Worm (Caenorhabditis elegans) whole organism, late embryonic: ENCODE data around the gene hpo-15.

Experiments
- C08G9.2 ChIP-seq: sonication (generic microtip); optimal IDR thresholded peaks from 2 replicates; lab custom pipeline; 2016; ENCODE audit warnings: mild to moderate bottlenecking, missing genetic modification characterization, moderate library complexity, missing compliant biosample characterization
- F13H6.1 ChIP-seq: sonication (generic microtip); optimal IDR thresholded peaks from 2 replicates; lab custom pipeline; 2016; ENCODE audit warnings: missing genetic modification characterization, missing compliant biosample characterization
- K09A11.1 ChIP-seq: sonication (generic microtip); optimal IDR thresholded peaks from 2 replicates; lab custom pipeline; 2017; ENCODE audit warnings: antibody characterized with exemption, mild to moderate bottlenecking, missing genetic modification characterization, missing compliant biosample characterization; ENCODE audit not compliant: insufficient read depth
- ama-1 ChIP-seq: fragments of 150-350 bp; optimal IDR thresholded peaks from 2 replicates; lab custom pipeline; 2014
- ceh-14 ChIP-seq: sonication (generic microtip); optimal IDR thresholded peaks from 2 replicates; lab custom pipeline; 2016; ENCODE audit warnings: missing genotype, missing genetic modification characterization, missing compliant biosample characterization
- ceh-19 ChIP-seq: fragments of 200-800 bp; sonication (Bioruptor generic); optimal IDR thresholded peaks from 2 replicates; lab custom pipeline; 2018; ENCODE audit warnings: mild to moderate bottlenecking, missing genetic modification characterization, missing compliant biosample characterization
- ceh-34 ChIP-seq: sonication (generic microtip); optimal IDR thresholded peaks from 2 replicates; lab custom pipeline; 2016; ENCODE audit warnings: mild to moderate bottlenecking, missing genetic modification characterization, missing compliant biosample characterization
- ceh-45 ChIP-seq: fragments of 200-800 bp; sonication (Bioruptor generic); IDR thresholded peaks from 2 replicates; pipeline ENCODE4 v1.3.6; 2022; ENCODE audit warnings: missing genetic modification reagents, missing genetic modification characterization, missing compliant biosample characterization
- ceh-48 ChIP-seq: sonication (generic microtip); optimal IDR thresholded peaks from 2 replicates; lab custom pipeline; 2016; ENCODE audit warnings: missing genetic modification characterization, inconsistent platforms, missing compliant biosample characterization
- ceh-6 ChIP-seq: fragments of 200-800 bp; sonication (Bioruptor generic); optimal IDR thresholded peaks from 2 replicates; lab custom pipeline; 2018; ENCODE audit warnings: mild to moderate bottlenecking, missing genetic modification characterization, missing compliant biosample characterization
- ceh-9 ChIP-seq: sonication (generic microtip); optimal IDR thresholded peaks from 2 replicates; lab custom pipeline; 2016; ENCODE audit warnings: mild to moderate bottlenecking, missing genetic modification characterization, inconsistent platforms, missing compliant biosample characterization
- dmd-4 ChIP-seq: sonication (generic microtip); optimal IDR thresholded peaks from 2 replicates; lab custom pipeline; 2016; ENCODE audit warnings: borderline replicate concordance, missing genetic modification characterization, missing compliant biosample characterization
- elt-2 ChIP-seq: sonication (generic microtip); optimal IDR thresholded peaks from 2 replicates; lab custom pipeline; 2016; ENCODE audit warnings: missing genetic modification reagents, missing genetic modification characterization, missing compliant biosample characterization
- ets-4 ChIP-seq: sonication (generic microtip); optimal IDR thresholded peaks from 2 replicates; lab custom pipeline; 2016; ENCODE audit warnings: missing genetic modification characterization, missing compliant biosample characterization
- eyg-1 ChIP-seq: sonication (generic microtip); optimal IDR thresholded peaks from 2 replicates; lab custom pipeline; 2016; ENCODE audit warnings: missing genotype, missing genetic modification characterization, missing compliant biosample characterization
- gmeb-2 ChIP-seq: sonication (generic microtip); optimal IDR thresholded peaks from 2 replicates; lab custom pipeline; 2016; ENCODE audit warnings: missing genetic modification characterization, inconsistent platforms, missing compliant biosample characterization
- hlh-15 ChIP-seq: sonication (generic microtip); optimal IDR thresholded peaks from 2 replicates; lab custom pipeline; 2016; ENCODE audit warnings: missing genetic modification characterization, missing compliant biosample characterization
- hlh-30 ChIP-seq: sonication (generic microtip); optimal IDR thresholded peaks from 2 replicates; lab custom pipeline; 2017; ENCODE audit warnings: antibody characterized with exemption, missing genetic modification characterization, missing compliant biosample characterization; ENCODE audit not compliant: insufficient read depth
- hlh-8 ChIP-seq: sonication (generic microtip); optimal IDR thresholded peaks from 2 replicates; lab custom pipeline; 2016; ENCODE audit warnings: missing genotype, missing genetic modification characterization, missing compliant biosample characterization
- lin-11 ChIP-seq: fragments of 200-800 bp; sonication (Bioruptor generic); optimal IDR thresholded peaks from 2 replicates; lab custom pipeline; 2018; ENCODE audit warnings: mild to moderate bottlenecking, missing genetic modification characterization, missing compliant biosample characterization
- madf-2 ChIP-seq: sonication (generic microtip); optimal IDR thresholded peaks from 2 replicates; lab custom pipeline; 2017; ENCODE audit warnings: missing genetic modification characterization, missing compliant biosample characterization
- mec-3 ChIP-seq: sonication (generic microtip); optimal IDR thresholded peaks from 2 replicates; lab custom pipeline; 2016; ENCODE audit warnings: borderline replicate concordance, missing genetic modification characterization, missing compliant biosample characterization
- nfya-1 ChIP-seq: sonication (generic microtip); optimal IDR thresholded peaks from 2 replicates; lab custom pipeline; 2017; ENCODE audit warnings: missing genetic modification characterization, mild to moderate bottlenecking, missing compliant biosample characterization, antibody characterized with exemption, moderate library complexity
- nhr-11 ChIP-seq: fragments of 150-350 bp; optimal IDR thresholded peaks from 2 replicates; lab custom pipeline; 2014; ENCODE audit warnings: missing biosample characterization, missing genetic modification characterization
- npax-4 ChIP-seq: sonication (generic microtip); optimal IDR thresholded peaks from 2 replicates; lab custom pipeline; 2016; ENCODE audit warnings: missing genetic modification characterization, missing compliant biosample characterization
- odd-2 ChIP-seq: sonication (generic microtip); optimal IDR thresholded peaks from 2 replicates; lab custom pipeline; 2017; ENCODE audit warnings: antibody characterized with exemption, mild to moderate bottlenecking, missing genetic modification characterization, missing compliant biosample characterization
- pag-3 ChIP-seq: sonication (generic microtip); optimal IDR thresholded peaks from 2 replicates; lab custom pipeline; 2016; ENCODE audit warnings: missing compliant biosample characterization, missing genetic modification characterization, borderline replicate concordance
- pax-1 ChIP-seq: fragments of 150-350 bp; optimal IDR thresholded peaks from 2 replicates; lab custom pipeline; 2014; ENCODE audit warnings: missing biosample characterization, missing genetic modification characterization
- pha-4 ChIP-seq: fragments of 150-350 bp; optimal IDR thresholded peaks from 2 replicates; lab custom pipeline; 2018; ENCODE audit warnings: missing biosample characterization, missing genetic modification reagents, missing genetic modification characterization
- pros-1 ChIP-seq: fragments of 150-350 bp; optimal IDR thresholded peaks from 2 replicates; lab custom pipeline; 2014; ENCODE audit warnings: missing biosample characterization, missing genetic modification reagents, missing genetic modification characterization
- ref-2 ChIP-seq: sonication (generic microtip); optimal IDR thresholded peaks from 2 replicates; lab custom pipeline; 2016; ENCODE audit warnings: missing genetic modification characterization, missing compliant biosample characterization
- sox-2 ChIP-seq: fragments of 200-800 bp; sonication (Bioruptor generic); IDR thresholded peaks from 2 replicates; pipeline ENCODE4 v1.3.6; 2022; ENCODE audit warnings: missing genetic modification reagents, missing genetic modification characterization, missing compliant biosample characterization
- sox-4 ChIP-seq: sonication (generic microtip); optimal IDR thresholded peaks from 2 replicates; lab custom pipeline; 2017; ENCODE audit warnings: mild to moderate bottlenecking, missing genetic modification characterization, inconsistent platforms, missing compliant biosample characterization
- syd-9 ChIP-seq: sonication (generic microtip); optimal IDR thresholded peaks from 2 replicates; lab custom pipeline; 2016; ENCODE audit warnings: mild to moderate bottlenecking, missing genetic modification characterization, moderate library complexity, missing compliant biosample characterization
- tbx-7 ChIP-seq: sonication (generic microtip); optimal IDR thresholded peaks from 2 replicates; lab custom pipeline; 2016; ENCODE audit warnings: missing genotype, missing genetic modification characterization, missing compliant biosample characterization
- ttx-3 ChIP-seq: sonication (generic microtip); optimal IDR thresholded peaks from 2 replicates; lab custom pipeline; 2016; ENCODE audit warnings: missing genetic modification reagents, missing genetic modification characterization, missing compliant biosample characterization
- unc-55 ChIP-seq: sonication (generic microtip); optimal IDR thresholded peaks from 2 replicates; lab custom pipeline; 2017; ENCODE audit warnings: missing biosample characterization, missing genetic modification reagents, missing genetic modification characterization
- zip-5 ChIP-seq: sonication (generic microtip); optimal IDR thresholded peaks from 2 replicates; lab custom pipeline; 2016; ENCODE audit warnings: missing genetic modification characterization, missing compliant biosample characterization

hpo-15 gene

DNA sequence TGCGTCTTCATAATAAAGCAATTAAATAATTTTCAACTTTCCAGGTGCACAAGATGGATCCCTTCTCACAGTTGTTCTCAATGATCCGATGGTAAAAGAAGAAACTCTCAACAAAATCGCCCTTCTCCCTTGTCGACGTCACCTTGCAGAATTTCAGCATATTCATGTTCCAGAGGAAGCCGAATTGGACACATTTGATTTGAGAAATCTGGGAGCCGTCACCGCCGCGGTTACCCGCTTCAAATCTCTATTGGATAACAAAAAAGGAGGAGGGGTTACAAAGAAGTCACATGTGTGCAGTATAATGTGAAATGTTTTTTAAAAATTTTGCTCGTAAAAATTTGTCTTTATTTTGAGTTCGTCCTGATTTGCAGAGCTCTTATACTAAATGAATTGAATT is 10.9 kb downstream of the hpo-15 start:
- TF ChIP-seq ttx-3 (tag; lab: Kevin White, UChicago) = no peak
- TF ChIP-seq ceh-14 (tag; lab: Kevin White, UChicago) = no peak

DNA sequence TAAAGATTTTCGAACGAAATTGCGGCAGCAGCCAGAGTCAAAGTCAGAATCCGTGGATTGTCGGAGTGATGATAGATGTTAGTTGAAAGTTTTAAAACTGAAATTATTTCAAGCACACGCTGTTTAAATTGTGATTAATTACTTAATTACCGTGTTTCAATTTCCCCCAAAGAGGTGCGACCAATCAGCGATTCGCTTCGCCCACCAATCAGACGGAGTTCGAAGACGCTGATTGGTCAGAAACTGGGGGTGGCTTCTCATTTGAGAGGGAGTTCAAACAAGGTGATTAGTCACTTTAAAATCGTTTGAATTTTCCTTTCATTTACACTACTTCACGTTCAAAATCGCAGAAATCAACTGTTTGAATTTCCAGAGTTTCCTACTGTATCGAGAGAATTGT is 14.2 kb downstream of the hpo-15 start:
- no peak for TF ChIP-seq ama-1
- no peak for TF ChIP-seq ref-2 (tag; lab: Kevin White, UChicago)
- no peak for TF ChIP-seq ceh-9 (tag; lab: Kevin White, UChicago)
- peak; percentile 66 for TF ChIP-seq nfya-1 (tag; lab: Kevin White, UChicago)

DNA sequence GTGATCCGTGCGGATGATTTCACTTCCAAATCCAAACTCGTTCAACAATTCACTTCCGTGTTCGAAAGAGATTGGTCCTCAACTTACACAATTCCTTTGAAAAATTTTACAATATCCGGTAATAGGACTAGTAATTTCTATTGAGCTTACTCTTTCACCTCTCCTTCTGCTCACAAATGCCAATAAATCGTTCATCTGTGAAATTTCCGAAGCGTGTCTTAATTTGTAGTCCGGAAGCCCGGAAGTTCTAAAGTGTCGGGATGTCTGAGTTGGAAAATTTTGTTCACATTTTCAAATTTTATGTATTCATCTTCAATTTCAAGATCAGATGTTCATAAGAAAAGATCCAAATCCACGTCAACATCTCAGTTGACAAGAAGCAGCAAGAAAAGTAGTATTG is 20.2 kb downstream of the hpo-15 start, which contains the start of gene T05C3.2:
Gene T05C3.2 (plus strand): TSS at position 301 of the 400 bp plus-strand sequence.
- no peak for TF ChIP-seq K09A11.1 (tag; lab: Kevin White, UChicago)
- no peak for TF ChIP-seq ceh-45
- TF ChIP-seq syd-9 (tag; lab: Kevin White, UChicago) = no peak
- TF ChIP-seq elt-2 (tag; lab: Kevin White, UChicago) = no peak
- no peak for TF ChIP-seq pax-1 (tag; lab: Kevin White, UChicago)
- no peak for TF ChIP-seq ets-4 (tag; lab: Kevin White, UChicago)
- TF ChIP-seq sox-4 (tag; lab: Kevin White, UChicago) = no peak
- TF ChIP-seq hlh-8 (tag; lab: Kevin White, UChicago) = no peak
- TF ChIP-seq npax-4 (tag; lab: Kevin White, UChicago) = no peak
- no peak for TF ChIP-seq madf-2 (tag; lab: Kevin White, UChicago)
- no peak for TF ChIP-seq tbx-7 (tag; lab: Kevin White, UChicago)
- no peak for TF ChIP-seq dmd-4
- TF ChIP-seq zip-5 (tag; lab: Kevin White, UChicago) = no peak
- TF ChIP-seq hlh-30 (tag; lab: Kevin White, UChicago) = no peak
- TF ChIP-seq gmeb-2 (tag; lab: Kevin White, UChicago) = no peak
- TF ChIP-seq C08G9.2 = no peak
- TF ChIP-seq ceh-48 = no peak
- TF ChIP-seq nhr-11 = no peak
- TF ChIP-seq, all 69 proteins: peak for 0

DNA sequence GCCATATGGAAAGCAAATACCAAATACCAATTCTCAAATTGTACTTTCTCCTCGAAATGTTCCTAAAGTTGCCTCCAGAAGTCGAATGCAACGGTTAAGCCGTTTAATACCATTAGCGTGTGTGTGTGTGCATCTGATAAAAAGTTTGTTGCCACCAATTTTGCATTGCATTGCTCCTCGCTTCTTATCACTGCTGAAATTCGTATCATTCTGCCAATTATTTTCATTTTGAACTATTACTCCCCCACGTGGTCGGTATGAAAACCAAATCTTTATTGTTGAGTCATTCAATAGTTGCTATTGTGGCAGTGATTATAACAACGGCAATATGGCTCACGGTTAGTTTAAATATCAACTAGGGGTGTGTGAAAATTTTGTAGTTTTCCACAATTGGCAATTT is 23.4 kb downstream of the hpo-15 start, which contains the start of gene T05C3.6:
Gene T05C3.6 (plus strand): TSS at position 241 of the 400 bp plus-strand sequence.
- TF ChIP-seq C08G9.2 = no peak
- no peak for TF ChIP-seq eyg-1 (tag; lab: Kevin White, UChicago)
- TF ChIP-seq nhr-11 = no peak
- TF ChIP-seq hlh-8 (tag; lab: Kevin White, UChicago) = no peak
- no peak for TF ChIP-seq unc-55 (GFP tag; lab: Kevin White, UChicago)
- TF ChIP-seq syd-9 (tag; lab: Kevin White, UChicago) = no peak
- TF ChIP-seq ceh-14 (tag; lab: Kevin White, UChicago) = no peak
- no peak for TF ChIP-seq pros-1 (tag; lab: Kevin White, UChicago)
- TF ChIP-seq odd-2 = no peak
- TF ChIP-seq ceh-34 (tag; lab: Kevin White, UChicago) = no peak
- TF ChIP-seq mec-3 (tag; lab: Kevin White, UChicago) = no peak
- no peak for TF ChIP-seq sox-2 (GFP tag; lab: Robert Waterston, UW)
- no peak for TF ChIP-seq pag-3

DNA sequence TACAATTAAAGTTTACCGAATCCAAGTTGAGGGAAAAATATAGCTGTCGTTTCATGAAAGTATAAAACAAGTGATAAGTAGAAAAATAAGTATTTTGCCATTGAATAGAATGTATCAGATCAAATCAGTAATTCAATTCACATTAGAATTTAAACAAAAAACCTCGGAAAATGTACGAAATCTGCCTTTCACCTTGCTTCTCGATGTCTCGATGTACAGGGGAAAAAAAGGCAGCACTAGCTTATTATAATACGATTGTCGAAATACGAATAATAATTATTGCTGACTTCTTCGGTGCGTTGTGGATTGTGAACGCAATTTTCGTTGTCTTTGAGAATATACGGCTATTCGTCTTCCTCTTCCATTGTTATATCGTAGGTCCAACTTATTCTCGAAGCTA is 24.9 kb downstream of the hpo-15 start, which contains the start of gene grl-18:
Gene grl-18 (minus strand): TSS at position 101 of the 400 bp plus-strand sequence.
- TF ChIP-seq lin-11 (tag; lab: Kevin White, UChicago) (no peak), ama-1 (no peak), ceh-6 (no peak), F13H6.1 (no peak), sox-2 (GFP tag; lab: Robert Waterston, UW) (no peak), mec-3 (tag; lab: Kevin White, UChicago) (no peak), ets-4 (tag; lab: Kevin White, UChicago) (no peak), hlh-15 (tag; lab: Kevin White, UChicago) (no peak), npax-4 (tag; lab: Kevin White, UChicago) (no peak), pha-4 (tag; lab: Kevin White, UChicago) (no peak), hlh-8 (tag; lab: Kevin White, UChicago) (no peak), sox-4 (tag; lab: Kevin White, UChicago) (no peak), ceh-19 (GFP tag; lab: Kevin White, UChicago) (no peak)
